Fruit fly (Drosophila melanogaster) whole organism, embryonic: ENCODE measurements around the gene CG12783.

Source experiments
- CG13624 ChIP-seq: fragments of 200-800 bp; sonication (Bioruptor generic); optimal IDR thresholded peaks from 2 replicates; lab custom pipeline; 2016; ENCODE audit warnings: missing biosample characterization, missing genetic modification characterization
- CG6689 ChIP-seq: fragments of 200-800 bp; sonication (Bioruptor generic); IDR thresholded peaks from 2 replicates; pipeline ENCODE4 v1.3.6; 2022; ENCODE audit warnings: missing biosample characterization, missing genetic modification characterization
- CTCF ChIP-seq: fragments of 200-800 bp; sonication (Bioruptor generic); optimal IDR thresholded peaks from 2 replicates; lab custom pipeline; 2017; ENCODE audit warnings: missing biosample characterization, mild to moderate bottlenecking, missing genetic modification characterization, moderate library complexity
- Fer3 ChIP-seq: fragments of 200-800 bp; sonication (Bioruptor generic); optimal IDR thresholded peaks from 2 replicates; lab custom pipeline; 2018; ENCODE audit warnings: missing biosample characterization, mild to moderate bottlenecking, missing genetic modification characterization, moderate library complexity
- GATAe ChIP-seq: fragments of 200-800 bp; sonication (Bioruptor generic); conservative IDR thresholded peaks from 2 replicates; pipeline ENCODE4 v1.3.6; 2022; ENCODE audit warnings: missing biosample characterization, missing genetic modification characterization
- H2.0 ChIP-seq: fragments of 200-800 bp; sonication (Bioruptor generic); IDR thresholded peaks from 2 replicates; pipeline ENCODE4 v1.3.6; 2022; ENCODE audit warnings: missing biosample characterization, missing genetic modification characterization
- Optix ChIP-seq: fragments of 200-800 bp; sonication (Bioruptor generic); IDR thresholded peaks from 3 replicates; pipeline ENCODE4 v1.3.6; 2022; ENCODE audit warnings: missing biosample characterization, missing genetic modification characterization
- wek ChIP-seq: fragments of 200-800 bp; sonication (Bioruptor generic); optimal IDR thresholded peaks from 3 replicates; lab custom pipeline; 2018; ENCODE audit warnings: missing biosample characterization, mild to moderate bottlenecking, missing genetic modification characterization, moderate library complexity

dm6 chr3R:16594056-16594858 is 18.9 kb downstream of the CG12783 start, which contains the start of gene CG14892:
- TF ChIP-seq wek (GFP tag; lab: Kevin White, UChicago) (no peak), GATAe (GFP tag; lab: Robert Waterston, UW) (no peak), CTCF (GFP tag; lab: Kevin White, UChicago) (no peak), CG13624 (no peak), Fer3 (no peak), CG6689 (GFP tag; lab: Robert Waterston, UW) (no peak), Optix (GFP tag; lab: Robert Waterston, UW) (no peak), H2.0 (no peak)
